Worm (Caenorhabditis elegans) whole organism, mixed stage, embryonic: ENCODE data around the gene F58A4.1.
A peak's percentile ranks its signal among the peaks of the same experiment; 100 is the strongest.

Experiments
- bed-3 ChIP-seq: fragments of 200-800 bp; sonication (Bioruptor generic); optimal IDR thresholded peaks from 3 replicates; lab custom pipeline; 2018; ENCODE audit warnings: mild to moderate bottlenecking, missing genetic modification characterization, moderate library complexity, missing compliant biosample characterization
- blmp-1 ChIP-seq: fragments of 150-350 bp; optimal IDR thresholded peaks from 2 replicates; lab custom pipeline; 2014; ENCODE audit warnings: missing biosample characterization, missing genetic modification characterization
- ceh-39 ChIP-seq: fragments of 150-350 bp; optimal IDR thresholded peaks from 2 replicates; lab custom pipeline; 2014; ENCODE audit warnings: missing biosample characterization, missing genetic modification characterization
- ceh-43 ChIP-seq: fragments of 200-800 bp; sonication (Bioruptor generic); optimal IDR thresholded peaks from 2 replicates; lab custom pipeline; 2018; ENCODE audit warnings: mild to moderate bottlenecking, missing genetic modification characterization, moderate library complexity, missing compliant biosample characterization
- ceh-83 ChIP-seq: fragments of 200-800 bp; sonication (Bioruptor generic); optimal IDR thresholded peaks from 2 replicates; lab custom pipeline; 2018; ENCODE audit warnings: mild to moderate bottlenecking, missing genetic modification characterization, missing compliant biosample characterization
- ces-1 ChIP-seq: fragments of 150-350 bp; optimal IDR thresholded peaks from 2 replicates; lab custom pipeline; 2014; ENCODE audit warnings: missing biosample characterization, missing genetic modification reagents, missing genetic modification characterization
- cnd-1 ChIP-seq: fragments of 200-800 bp; sonication (Bioruptor generic); optimal IDR thresholded peaks from 2 replicates; lab custom pipeline; 2018; ENCODE audit warnings: mild to moderate bottlenecking, missing genetic modification characterization, missing compliant biosample characterization
- drap-1 ChIP-seq: fragments of 200-800 bp; sonication (Bioruptor generic); optimal IDR thresholded peaks from 3 replicates; lab custom pipeline; 2018; ENCODE audit warnings: mild to moderate bottlenecking, missing genetic modification characterization, missing compliant biosample characterization
- elt-1 ChIP-seq: sonication (generic microtip); optimal IDR thresholded peaks from 2 replicates; lab custom pipeline; 2017; ENCODE audit warnings: missing genetic modification characterization, mild to moderate bottlenecking, missing compliant biosample characterization, antibody characterized with exemption, moderate library complexity, borderline replicate concordance; ENCODE audit not compliant: insufficient read depth
- ham-2 ChIP-seq: fragments of 200-800 bp; sonication (Bioruptor generic); optimal IDR thresholded peaks from 2 replicates; lab custom pipeline; 2018; ENCODE audit warnings: mild to moderate bottlenecking, missing genetic modification characterization, missing compliant biosample characterization
- hlh-1 ChIP-seq: fragments of 150-350 bp; optimal IDR thresholded peaks from 2 replicates; lab custom pipeline; 2014; ENCODE audit warnings: missing biosample characterization, missing genetic modification reagents, missing genetic modification characterization
- lin-32 ChIP-seq: fragments of 200-800 bp; sonication (Bioruptor generic); optimal IDR thresholded peaks from 2 replicates; lab custom pipeline; 2018; ENCODE audit warnings: mild to moderate bottlenecking, missing genetic modification characterization, missing compliant biosample characterization
- lsy-2 ChIP-seq: fragments of 150-350 bp; optimal IDR thresholded peaks from 2 replicates; lab custom pipeline; 2014; ENCODE audit warnings: missing biosample characterization, missing genetic modification characterization
- mab-5 ChIP-seq: fragments of 150-350 bp; optimal IDR thresholded peaks from 2 replicates; lab custom pipeline; 2014; ENCODE audit warnings: missing biosample characterization, missing genetic modification characterization
- mep-1 ChIP-seq: fragments of 150-350 bp; optimal IDR thresholded peaks from 2 replicates; lab custom pipeline; 2017; ENCODE audit warnings: missing biosample characterization, missing genetic modification reagents, missing genetic modification characterization, inconsistent platforms
- nhr-12 ChIP-seq: fragments of 150-350 bp; optimal IDR thresholded peaks from 2 replicates; lab custom pipeline; 2014; ENCODE audit warnings: missing biosample characterization, missing genetic modification characterization
- nhr-2 ChIP-seq: fragments of 150-350 bp; optimal IDR thresholded peaks from 2 replicates; lab custom pipeline; 2014; ENCODE audit warnings: missing biosample characterization, missing genetic modification characterization
- nhr-237 ChIP-seq: fragments of 150-350 bp; optimal IDR thresholded peaks from 2 replicates; lab custom pipeline; 2014; ENCODE audit warnings: missing biosample characterization, missing genetic modification characterization
- nhr-28 ChIP-seq: fragments of 150-350 bp; optimal IDR thresholded peaks from 2 replicates; lab custom pipeline; 2014; ENCODE audit warnings: missing biosample characterization, missing genetic modification characterization
- nhr-76 ChIP-seq: sonication (generic microtip); optimal IDR thresholded peaks from 2 replicates; lab custom pipeline; 2017; ENCODE audit warnings: missing biosample characterization, missing genetic modification characterization
- pha-4 ChIP-seq: fragments of 150-350 bp; optimal IDR thresholded peaks from 2 replicates; lab custom pipeline; 2018; ENCODE audit warnings: missing biosample characterization, missing genetic modification reagents, missing genetic modification characterization
- snpc-4 ChIP-seq: fragments of 150-350 bp; optimal IDR thresholded peaks from 2 replicates; lab custom pipeline; 2014; ENCODE audit warnings: missing biosample characterization, missing genetic modification characterization
- sptf-1 ChIP-seq: sonication (generic microtip); optimal IDR thresholded peaks from 2 replicates; lab custom pipeline; 2017; ENCODE audit warnings: mild to moderate bottlenecking, missing genetic modification characterization, moderate library complexity, missing compliant biosample characterization
- tbx-8 ChIP-seq: fragments of 200-800 bp; sonication (Bioruptor generic); optimal IDR thresholded peaks from 2 replicates; lab custom pipeline; 2018; ENCODE audit warnings: mild to moderate bottlenecking, missing genetic modification characterization, moderate library complexity, missing compliant biosample characterization
- unc-120 ChIP-seq: sonication (generic microtip); optimal IDR thresholded peaks from 2 replicates; lab custom pipeline; 2017; ENCODE audit warnings: missing genetic modification characterization, missing compliant biosample characterization; ENCODE audit not compliant: poor library complexity, severe bottlenecking
- unc-62 ChIP-seq: fragments of 150-350 bp; optimal IDR thresholded peaks from 2 replicates; lab custom pipeline; 2014; ENCODE audit warnings: missing biosample characterization, missing genetic modification reagents, missing genetic modification characterization
- zip-8 ChIP-seq: fragments of 150-350 bp; optimal IDR thresholded peaks from 2 replicates; lab custom pipeline; 2014; ENCODE audit warnings: missing biosample characterization, missing genetic modification characterization
- ztf-11 ChIP-seq: fragments of 150-350 bp; optimal IDR thresholded peaks from 2 replicates; lab custom pipeline; 2014; ENCODE audit warnings: missing biosample characterization, missing genetic modification characterization

The F58A4.1 gene

ce11 chrIII:9637016-9637415 is 38.7 kb downstream of the F58A4.1 start, which contains the start of gene gei-13:
TSS of gene gei-13 (minus strand) at chrIII:9637116.
- TF ChIP-seq ces-1 (no peak), nhr-76 (no peak), ztf-11 (tag; lab: Kevin White, UChicago) (no peak), hlh-1 (no peak), bed-3 (GFP tag; lab: Kevin White, UChicago) (no peak)

ce11 chrIII:9638159-9638754 is 40.0 kb downstream of the F58A4.1 start:
- TF ChIP-seq elt-1 (tag; lab: Kevin White, UChicago): no peak
- TF ChIP-seq nhr-2 (tag; lab: Kevin White, UChicago): no peak
- TF ChIP-seq bed-3 (GFP tag; lab: Kevin White, UChicago): no peak
- no peak for TF ChIP-seq drap-1 (GFP tag; lab: Kevin White, UChicago)
- TF ChIP-seq nhr-28 (tag; lab: Kevin White, UChicago): no peak
- no peak for TF ChIP-seq snpc-4 (tag; lab: Kevin White, UChicago)
- no peak for TF ChIP-seq ceh-83 (GFP tag; lab: Kevin White, UChicago)
- TF ChIP-seq pha-4 (tag; lab: Kevin White, UChicago): no peak
- TF ChIP-seq zip-8 (tag; lab: Kevin White, UChicago): no peak
- no peak for TF ChIP-seq ceh-39
- no peak for TF ChIP-seq cnd-1 (tag; lab: Kevin White, UChicago)
- TF ChIP-seq ces-1: no peak
- TF ChIP-seq unc-120: no peak
- no peak for TF ChIP-seq lin-32 (GFP tag; lab: Kevin White, UChicago)

ce11 chrIII:9639281-9640050 is 41.2 kb downstream of the F58A4.1 start:
- TF ChIP-seq blmp-1 (peak; percentile 43), ceh-83 (GFP tag; lab: Kevin White, UChicago) (no peak)

ce11 chrIII:9642110-9642509 is 43.8 kb downstream of the F58A4.1 start:
- TF ChIP-seq ham-2 (GFP tag; lab: Kevin White, UChicago): peak; percentile 87
- TF ChIP-seq mep-1 (tag; lab: Kevin White, UChicago): no peak
- TF ChIP-seq lin-32 (GFP tag; lab: Kevin White, UChicago): no peak
- no peak for TF ChIP-seq ceh-39
- peak; percentile 58 for TF ChIP-seq elt-1 (tag; lab: Kevin White, UChicago)

ce11 chrIII:9645099-9645498 is 46.8 kb downstream of the F58A4.1 start:
- TF ChIP-seq pha-4 (tag; lab: Kevin White, UChicago) (no peak), lsy-2 (tag; lab: Kevin White, UChicago) (no peak), cnd-1 (tag; lab: Kevin White, UChicago) (no peak), mab-5 (tag; lab: Kevin White, UChicago) (no peak), nhr-237 (no peak), ceh-83 (GFP tag; lab: Kevin White, UChicago) (no peak), drap-1 (GFP tag; lab: Kevin White, UChicago) (no peak), blmp-1 (no peak), nhr-12 (tag; lab: Kevin White, UChicago) (no peak), nhr-28 (tag; lab: Kevin White, UChicago) (no peak), sptf-1 (tag; lab: Kevin White, UChicago) (no peak), tbx-8 (no peak), ceh-43 (GFP tag; lab: Kevin White, UChicago) (no peak), hlh-1 (no peak), ceh-39 (no peak), unc-62 (GFP tag; lab: Kevin White, UChicago) (no peak)
